Worm (Caenorhabditis elegans): ENCODE results near the gene eral-1.
A peak's percentile ranks its signal among the peaks of the same experiment; 100 is the strongest.

eral-1 gene

ce11 chrII:9609296-9609695 is 19.7 kb upstream of the eral-1 start, which contains the start of gene pap-2:
pap-2 (minus strand) TSS chrII:9609396.
- TF ChIP-seq him-1 (tag; optimal IDR thresholded peaks at IDR 0.05) (no peak), F22D6.2 (tag; optimal IDR thresholded peaks at IDR 0.05) (no peak), B0336.3 (GFP tag; IDR thresholded peaks at IDR 0.05) (no peak), F49E8.2 (tag; optimal IDR thresholded peaks at IDR 0.05; ENCODE audit: insufficient read depth) (no peak), lin-35 (GFP tag; optimal IDR thresholded peaks at IDR 0.05) (no peak), hlh-12 (tag; optimal IDR thresholded peaks at IDR 0.05) (no peak), cebp-2 (GFP tag; IDR thresholded peaks at IDR 0.05) (no peak), lir-1 (GFP tag; conservative IDR thresholded peaks at IDR 0.05) (no peak), nfya-2 (GFP tag; IDR thresholded peaks at IDR 0.05) (no peak), tbx-9 (tag; optimal IDR thresholded peaks at IDR 0.05; ENCODE audit: borderline replicate concordance) (no peak)

- TF ChIP-seq pha-4 (tag; optimal IDR thresholded peaks at IDR 0.05) (peak; percentile 19), nhr-80 (tag; optimal IDR thresholded peaks at IDR 0.05) (peak; percentile 15), C17E4.6 (GFP tag; IDR thresholded peaks at IDR 0.05) (no peak), Y56A3A.18 (GFP tag; IDR thresholded peaks at IDR 0.05) (no peak)
Observed at ce11 chrII:9607137-9607536, 17.6 kb upstream of the eral-1 start.

- TF ChIP-seq cebp-1 (GFP tag; IDR thresholded peaks at IDR 0.05) = peak; percentile 59; the same call in 1 of the 2 replicates
- peak; percentile 82 for TF ChIP-seq cebp-1 (tag; optimal IDR thresholded peaks at IDR 0.05)
- no peak for TF ChIP-seq B0261.1 (tag; optimal IDR thresholded peaks at IDR 0.05)
- TF ChIP-seq B0035.1 (tag; optimal IDR thresholded peaks at IDR 0.05) = no peak
- no peak for TF ChIP-seq somi-1 (GFP tag; optimal IDR thresholded peaks at IDR 0.05)
- TF ChIP-seq T07F8.4 (tag; optimal IDR thresholded peaks at IDR 0.05) = no peak
- peak; percentile 45 for TF ChIP-seq K12H6.12 (tag; optimal IDR thresholded peaks at IDR 0.05)
- TF ChIP-seq gei-17 (GFP tag; optimal IDR thresholded peaks at IDR 0.05) = no peak
- no peak for TF ChIP-seq hmg-1.2 (GFP tag; IDR thresholded peaks at IDR 0.05)
- no peak for TF ChIP-seq mel-28 (tag; optimal IDR thresholded peaks at IDR 0.05; ENCODE audit: borderline replicate concordance)
- TF ChIP-seq dpl-1 (GFP tag; optimal IDR thresholded peaks at IDR 0.05) = no peak
- TF ChIP-seq F55B11.4 (tag; optimal IDR thresholded peaks at IDR 0.05; ENCODE audit: borderline replicate concordance, insufficient read depth) = no peak
- no peak for TF ChIP-seq ceh-58 (GFP tag; IDR thresholded peaks at IDR 0.05)
- peak; percentile 28 for TF ChIP-seq attf-5 (GFP tag; optimal IDR thresholded peaks at IDR 0.05)
Observed at ce11 chrII:9606485-9607036, 17.0 kb upstream of the eral-1 start.

ce11 chrII:9605954-9606353 is 16.4 kb upstream of the eral-1 start:
- TF ChIP-seq hrde-1 (tag; optimal IDR thresholded peaks at IDR 0.05; ENCODE audit: borderline replicate concordance) = no peak
- TF ChIP-seq K11D2.4 (GFP tag; IDR thresholded peaks at IDR 0.05) = 0 out of 2 replicates have a peak, but pooled peaks have one; percentile 30

ce11 chrII:9605336-9605735 is 15.8 kb upstream of the eral-1 start, which contains the start of gene nhr-19:
nhr-19 (minus strand) TSS chrII:9605526.
- no peak for TF ChIP-seq aptf-2 (GFP tag; conservative IDR thresholded peaks at IDR 0.05)
- no peak for TF ChIP-seq madf-10 (tag; optimal IDR thresholded peaks at IDR 0.05)
- no peak for TF ChIP-seq ztf-6 (GFP tag; IDR thresholded peaks at IDR 0.05)
- no peak for TF ChIP-seq somi-1 (GFP tag; optimal IDR thresholded peaks at IDR 0.05)
- no peak for TF ChIP-seq chd-7 (tag; optimal IDR thresholded peaks at IDR 0.05)
- no peak for TF ChIP-seq bed-2 (GFP tag; IDR thresholded peaks at IDR 0.05)

All from whole organism, young adult.